Worm (Caenorhabditis elegans) whole organism, late embryonic: Measurements from ENCODE around the gene pstk-1.

Experiments used
- K09A11.1 ChIP-seq: sonication (generic microtip); optimal IDR thresholded peaks from 2 replicates; lab custom pipeline; 2017; ENCODE audit warnings: antibody characterized with exemption, mild to moderate bottlenecking, missing genetic modification characterization, missing compliant biosample characterization; ENCODE audit not compliant: insufficient read depth
- ama-1 ChIP-seq: fragments of 150-350 bp; optimal IDR thresholded peaks from 2 replicates; lab custom pipeline; 2014
- hlh-8 ChIP-seq: sonication (generic microtip); optimal IDR thresholded peaks from 2 replicates; lab custom pipeline; 2016; ENCODE audit warnings: missing genotype, missing genetic modification characterization, missing compliant biosample characterization
- nfya-1 ChIP-seq: sonication (generic microtip); optimal IDR thresholded peaks from 2 replicates; lab custom pipeline; 2017; ENCODE audit warnings: missing genetic modification characterization, mild to moderate bottlenecking, missing compliant biosample characterization, antibody characterized with exemption, moderate library complexity
- unc-55 ChIP-seq: sonication (generic microtip); optimal IDR thresholded peaks from 2 replicates; lab custom pipeline; 2017; ENCODE audit warnings: missing biosample characterization, missing genetic modification reagents, missing genetic modification characterization

DNA sequence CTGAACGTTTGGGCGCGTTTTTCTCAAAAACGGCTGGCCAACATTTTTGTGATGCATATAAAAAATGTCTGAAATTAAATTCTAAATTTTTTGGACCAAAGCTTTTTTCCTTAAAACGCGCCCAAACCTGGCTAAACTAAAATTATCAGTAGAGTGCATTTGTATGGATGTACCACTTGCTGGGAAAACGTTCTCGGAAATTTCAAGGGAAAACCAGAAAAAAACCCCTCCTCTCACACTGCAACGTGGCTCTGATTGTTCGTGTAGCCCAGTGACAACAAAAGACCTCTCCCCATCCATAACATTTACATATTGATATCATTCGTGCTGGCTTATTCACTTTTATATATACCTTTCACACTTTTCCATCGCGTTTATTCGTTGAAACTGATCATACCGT lies 2.5 kb downstream of the pstk-1 start, which contains the start of gene Y49E10.29:
- TF ChIP-seq nfya-1 (tag; lab: Kevin White, UChicago) (no peak), ama-1 (no peak), unc-55 (no peak), hlh-8 (tag; lab: Kevin White, UChicago) (no peak), K09A11.1 (tag; lab: Kevin White, UChicago) (no peak)
